Fruit fly (Drosophila melanogaster) whole organism, prepupa: ENCODE measurements around the gene CG14971.

Source experiments
- CG10631 ChIP-seq: fragments of 200-800 bp; sonication (Bioruptor generic); optimal IDR thresholded peaks from 2 replicates; lab custom pipeline; 2016; ENCODE audit warnings: missing biosample characterization, missing genetic modification characterization
- CG10669 ChIP-seq: fragments of 200-800 bp; sonication (Bioruptor generic); optimal IDR thresholded peaks from 3 replicates; lab custom pipeline; 2018; ENCODE audit warnings: missing biosample characterization, mild to moderate bottlenecking, missing genetic modification characterization, moderate library complexity
- CG11294 ChIP-seq: fragments of 200-800 bp; sonication (Bioruptor generic); IDR thresholded peaks from 2 replicates; pipeline ENCODE4 v1.3.6; 2022; ENCODE audit warnings: missing biosample characterization, missing genetic modification characterization
- CG11762 ChIP-seq: fragments of 200-800 bp; sonication (Bioruptor generic); optimal IDR thresholded peaks from 3 replicates; lab custom pipeline; 2016; ENCODE audit warnings: missing biosample characterization, missing genetic modification characterization; ENCODE audit not compliant: insufficient read depth
- CG11902 ChIP-seq: fragments of 200-800 bp; sonication (Bioruptor generic); optimal IDR thresholded peaks from 3 replicates; lab custom pipeline; 2016; ENCODE audit warnings: missing biosample characterization, missing genetic modification characterization
- CG1621 ChIP-seq: fragments of 200-800 bp; sonication (Bioruptor generic); optimal IDR thresholded peaks from 3 replicates; lab custom pipeline; 2018; ENCODE audit warnings: missing biosample characterization, mild to moderate bottlenecking, missing genetic modification characterization
- CG16779 ChIP-seq: fragments of 200-800 bp; sonication (Bioruptor generic); optimal IDR thresholded peaks from 3 replicates; lab custom pipeline; 2017; ENCODE audit warnings: missing biosample characterization, mild to moderate bottlenecking, missing genetic modification characterization
- CG3032 ChIP-seq: fragments of 200-800 bp; optimal IDR thresholded peaks from 2 replicates; lab custom pipeline; 2019; ENCODE audit warnings: missing biosample characterization, mild to moderate bottlenecking, missing genetic modification characterization, moderate library complexity
- CG32006 ChIP-seq: fragments of 200-800 bp; sonication (Bioruptor generic); optimal IDR thresholded peaks from 3 replicates; lab custom pipeline; 2017; ENCODE audit warnings: missing biosample characterization, mild to moderate bottlenecking, missing genetic modification characterization
- CG34406 ChIP-seq: fragments of 200-800 bp; sonication (Bioruptor generic); optimal IDR thresholded peaks from 3 replicates; lab custom pipeline; 2016; ENCODE audit warnings: missing biosample characterization, missing genetic modification characterization
- CG3919 ChIP-seq: fragments of 200-800 bp; sonication (Bioruptor generic); optimal IDR thresholded peaks from 3 replicates; lab custom pipeline; 2016; ENCODE audit warnings: missing biosample characterization, missing genetic modification characterization
- CG4318 ChIP-seq: fragments of 200-800 bp; sonication (Bioruptor generic); optimal IDR thresholded peaks from 3 replicates; lab custom pipeline; 2017; ENCODE audit warnings: missing biosample characterization, mild to moderate bottlenecking, missing genetic modification characterization
- CG6163 ChIP-seq: fragments of 200-800 bp; sonication (Bioruptor generic); IDR thresholded peaks from 3 replicates; pipeline ENCODE4 v1.3.6; 2022; ENCODE audit warnings: missing biosample characterization, missing genetic modification characterization
- CG6276 ChIP-seq: fragments of 200-800 bp; sonication (Bioruptor generic); optimal IDR thresholded peaks from 2 replicates; lab custom pipeline; 2017; ENCODE audit warnings: missing biosample characterization, mild to moderate bottlenecking, missing genetic modification characterization
- CG6792 ChIP-seq: fragments of 200-800 bp; sonication (Bioruptor generic); optimal IDR thresholded peaks from 3 replicates; lab custom pipeline; 2016; ENCODE audit warnings: missing biosample characterization, missing genetic modification characterization
- CG6854 ChIP-seq: fragments of 200-800 bp; sonication (Bioruptor generic); optimal IDR thresholded peaks from 2 replicates; lab custom pipeline; 2017; ENCODE audit warnings: missing biosample characterization, mild to moderate bottlenecking, missing genetic modification characterization
- CG7368 ChIP-seq: fragments of 200-800 bp; sonication (Bioruptor generic); optimal IDR thresholded peaks from 3 replicates; lab custom pipeline; 2016; ENCODE audit warnings: missing biosample characterization, missing genetic modification characterization
- CG8119 ChIP-seq: fragments of 200-800 bp; sonication (Bioruptor generic); IDR thresholded peaks from 3 replicates; pipeline ENCODE4 v1.3.6; 2022; ENCODE audit warnings: missing biosample characterization, missing genetic modification characterization
- CG8319 ChIP-seq: fragments of 200-800 bp; sonication (Bioruptor generic); optimal IDR thresholded peaks from 3 replicates; lab custom pipeline; 2016; ENCODE audit warnings: missing biosample characterization, missing genetic modification characterization
- CG9139 ChIP-seq: fragments of 200-800 bp; sonication (Bioruptor generic); optimal IDR thresholded peaks from 3 replicates; lab custom pipeline; 2017; ENCODE audit warnings: missing biosample characterization, mild to moderate bottlenecking, missing genetic modification characterization
- Eip75B ChIP-seq: fragments of 200-800 bp; sonication (Bioruptor generic); optimal IDR thresholded peaks from 3 replicates; lab custom pipeline; 2016; ENCODE audit warnings: missing biosample characterization, missing genetic modification characterization
- Eip78C ChIP-seq: fragments of 200-800 bp; sonication (Bioruptor generic); peaks from one replicate; lab custom pipeline; 2016; ENCODE audit warnings: missing biosample characterization, missing genetic modification characterization
- Eip93F ChIP-seq: fragments of 200-800 bp; sonication (Bioruptor generic); optimal IDR thresholded peaks from 2 replicates; lab custom pipeline; 2016; ENCODE audit warnings: missing biosample characterization, mild to moderate bottlenecking, missing genetic modification characterization
- Ets21C ChIP-seq: fragments of 200-800 bp; sonication (Bioruptor generic); optimal IDR thresholded peaks from 3 replicates; lab custom pipeline; 2016; ENCODE audit warnings: missing biosample characterization, missing genetic modification characterization
- Ets96B ChIP-seq: fragments of 200-800 bp; optimal IDR thresholded peaks from 2 replicates; lab custom pipeline; 2019; ENCODE audit warnings: missing biosample characterization, mild to moderate bottlenecking, missing genetic modification characterization, moderate library complexity
- Gug ChIP-seq: fragments of 200-800 bp; sonication (Bioruptor generic); IDR thresholded peaks from 2 replicates; pipeline ENCODE4 v1.3.6; 2022; ENCODE audit warnings: missing biosample characterization, missing genetic modification characterization
- Hr38 ChIP-seq: sonication (Bioruptor generic); optimal IDR thresholded peaks from 2 replicates; lab custom pipeline; 2016; ENCODE audit warnings: missing biosample characterization, missing genetic modification characterization
- Hr39 ChIP-seq: fragments of 200-800 bp; sonication (Bioruptor generic); optimal IDR thresholded peaks from 2 replicates; lab custom pipeline; 2016; ENCODE audit warnings: missing biosample characterization, missing genetic modification characterization
- Hr4 ChIP-seq: fragments of 200-800 bp; sonication (Bioruptor generic); optimal IDR thresholded peaks from 3 replicates; lab custom pipeline; 2016; ENCODE audit warnings: missing biosample characterization, missing genetic modification characterization
- Met ChIP-seq: fragments of 200-800 bp; sonication (Bioruptor generic); optimal IDR thresholded peaks from 3 replicates; lab custom pipeline; 2016; ENCODE audit warnings: missing biosample characterization, missing genetic modification characterization
- OdsH ChIP-seq: fragments of 200-800 bp; sonication (Bioruptor generic); optimal IDR thresholded peaks from 3 replicates; lab custom pipeline; 2016; ENCODE audit warnings: missing biosample characterization, missing genetic modification characterization
- Sox102F ChIP-seq: fragments of 200-800 bp; sonication (Bioruptor generic); optimal IDR thresholded peaks from 2 replicates; lab custom pipeline; 2016; ENCODE audit warnings: missing biosample characterization, mild to moderate bottlenecking, missing genetic modification characterization
- Sox14 ChIP-seq: fragments of 200-800 bp; sonication (Bioruptor generic); optimal IDR thresholded peaks from 3 replicates; lab custom pipeline; 2016; ENCODE audit warnings: missing biosample characterization, missing genetic modification characterization
- Sox15 ChIP-seq: fragments of 200-800 bp; sonication (Bioruptor generic); optimal IDR thresholded peaks from 3 replicates; lab custom pipeline; 2016; ENCODE audit warnings: missing biosample characterization, missing genetic modification characterization
- achi ChIP-seq: fragments of 200-800 bp; sonication (Bioruptor generic); optimal IDR thresholded peaks from 3 replicates; lab custom pipeline; 2016; ENCODE audit warnings: missing biosample characterization, missing genetic modification characterization
- cyc ChIP-seq: fragments of 200-800 bp; sonication (Bioruptor generic); optimal IDR thresholded peaks from 3 replicates; lab custom pipeline; 2016; ENCODE audit warnings: missing biosample characterization, missing genetic modification characterization
- dsx ChIP-seq: fragments of 200-800 bp; optimal IDR thresholded peaks from 3 replicates; lab custom pipeline; 2019; ENCODE audit warnings: missing biosample characterization, mild to moderate bottlenecking, missing genetic modification characterization, moderate library complexity; ENCODE audit not compliant: poor library complexity, severe bottlenecking
- esn ChIP-seq: fragments of 200-800 bp; sonication (Bioruptor generic); optimal IDR thresholded peaks from 2 replicates; lab custom pipeline; 2016; ENCODE audit warnings: missing biosample characterization, mild to moderate bottlenecking, missing genetic modification characterization, moderate library complexity
- fd59A ChIP-seq: fragments of 200-800 bp; sonication (Bioruptor generic); optimal IDR thresholded peaks from 2 replicates; lab custom pipeline; 2017; ENCODE audit warnings: missing biosample characterization, mild to moderate bottlenecking, missing genetic modification characterization, missing genetic modification reagents
- fd85E ChIP-seq: fragments of 200-800 bp; sonication (Bioruptor generic); optimal IDR thresholded peaks from 3 replicates; lab custom pipeline; 2016; ENCODE audit warnings: missing biosample characterization, missing genetic modification characterization
- fkh ChIP-seq: fragments of 200-800 bp; sonication (Bioruptor generic); optimal IDR thresholded peaks from 3 replicates; lab custom pipeline; 2017; ENCODE audit warnings: missing biosample characterization, mild to moderate bottlenecking, missing genetic modification characterization, moderate library complexity
- lz ChIP-seq: fragments of 200-800 bp; sonication (Bioruptor generic); optimal IDR thresholded peaks from 3 replicates; lab custom pipeline; 2016; ENCODE audit warnings: missing biosample characterization, missing genetic modification characterization
- net ChIP-seq: fragments of 200-800 bp; sonication (Bioruptor generic); optimal IDR thresholded peaks from 3 replicates; lab custom pipeline; 2016; ENCODE audit warnings: missing biosample characterization, missing genetic modification characterization
- salr ChIP-seq, 2 experiments: fragments of 200-800 bp; sonication (Bioruptor generic); optimal IDR thresholded peaks; 3 replicates each; lab custom pipeline; 2016 to 2018; ENCODE audit warnings: missing biosample characterization in 2 of 2, missing genetic modification characterization in 2 of 2, mild to moderate bottlenecking in 1 of 2
- ss ChIP-seq, 2 experiments: fragments of 200-800 bp; sonication (Bioruptor generic); optimal IDR thresholded peaks; 2 replicates in 1 of 2; 3 replicates in 1 of 2; lab custom pipeline; 2017 to 2018; ENCODE audit warnings: mild to moderate bottlenecking in 2 of 2, missing biosample characterization in 2 of 2, missing genetic modification characterization in 2 of 2, moderate library complexity in 1 of 2
- svp ChIP-seq: fragments of 200-800 bp; sonication (Bioruptor generic); peaks from one replicate; lab custom pipeline; 2016; ENCODE audit warnings: missing biosample characterization, missing genetic modification characterization
- vri ChIP-seq: fragments of 200-800 bp; sonication (Bioruptor generic); optimal IDR thresholded peaks from 3 replicates; lab custom pipeline; 2016; ENCODE audit warnings: missing biosample characterization, mild to moderate bottlenecking, missing genetic modification characterization

CG14971 gene

DNA sequence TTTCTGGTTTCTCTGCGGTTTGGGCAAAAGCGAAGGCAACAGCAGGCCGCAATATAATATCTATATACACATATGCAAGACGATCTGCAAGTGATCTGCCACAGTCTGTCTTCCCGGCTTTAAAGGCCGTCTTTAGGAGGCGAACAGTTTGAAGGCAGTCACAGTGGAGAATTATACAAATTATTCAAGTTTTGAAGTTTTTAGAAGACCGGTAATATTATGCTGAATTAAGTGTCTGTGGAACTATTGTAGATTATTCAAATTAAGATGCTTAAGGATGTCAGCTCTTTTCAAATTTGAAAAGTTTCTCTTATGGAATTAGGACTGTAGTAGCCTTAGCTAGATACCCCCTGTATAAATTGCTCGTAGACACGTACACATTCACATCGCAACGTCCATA, 31.0 kb downstream of the CG14971 start (continued):
- TF ChIP-seq Sox15 (GFP tag; lab: Kevin White, UChicago): no peak
- peak; percentile 60 for TF ChIP-seq CG32006 (GFP tag; lab: Kevin White, UChicago)
- TF ChIP-seq Hr4: peak; percentile 73
- no peak for TF ChIP-seq Hr39
- TF ChIP-seq CG16779 (tag; lab: Kevin White, UChicago): no peak
- TF ChIP-seq CG3919 (GFP tag; lab: Kevin White, UChicago): no peak
- TF ChIP-seq Eip78C: peak; percentile 80
- TF ChIP-seq CG3032 (tag; lab: Kevin White, UChicago): no peak
- no peak for TF ChIP-seq CG7368
- TF ChIP-seq fd59A: no peak
- TF ChIP-seq CG34406 (GFP tag; lab: Kevin White, UChicago): no peak
- no peak for TF ChIP-seq Eip93F
- TF ChIP-seq CG8119 (GFP tag; lab: Robert Waterston, UW): peak; percentile 61; the same call in 2 of the 3 replicates
- TF ChIP-seq CG11762: no peak
- no peak for TF ChIP-seq Sox14
- no peak for TF ChIP-seq vri (GFP tag; lab: Kevin White, UChicago)
- no peak for TF ChIP-seq salr (GFP tag; optimal IDR thresholded peaks at IDR 0.05; lab: Kevin White, UChicago)

DNA sequence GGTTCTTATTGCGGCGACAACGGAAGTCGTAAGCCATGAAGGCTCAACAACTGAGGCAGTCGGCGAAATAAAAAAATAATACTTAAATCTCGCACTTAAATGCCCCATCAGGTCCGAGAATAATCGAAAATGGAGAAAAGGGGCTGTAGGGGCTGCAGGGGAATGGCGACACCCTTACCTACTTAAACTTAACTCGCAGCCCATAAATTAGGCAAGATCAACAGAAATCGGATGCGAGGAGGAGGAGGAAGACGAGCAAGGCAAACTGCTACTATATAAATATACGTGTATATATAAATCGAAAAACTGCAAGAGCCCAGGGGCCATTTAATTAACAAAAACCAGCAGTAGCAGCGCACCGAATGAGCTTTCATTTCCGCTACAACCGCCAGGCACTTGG, 31.5 kb downstream of the CG14971 start:
- TF ChIP-seq ss (GFP tag; optimal IDR thresholded peaks at IDR 0.05; lab: Kevin White, UChicago) (peak in 1 of 2 experiments; percentile 29), lz (GFP tag; lab: Kevin White, UChicago) (no peak), Sox15 (GFP tag; lab: Kevin White, UChicago) (no peak), CG4318 (GFP tag; lab: Kevin White, UChicago) (no peak), CG32006 (GFP tag; lab: Kevin White, UChicago) (no peak), cyc (GFP tag; lab: Kevin White, UChicago) (no peak), CG34406 (GFP tag; lab: Kevin White, UChicago) (no peak), Met (no peak), CG10631 (GFP tag; lab: Kevin White, UChicago) (no peak), CG11294 (GFP tag; lab: Robert Waterston, UW) (no peak), CG9139 (GFP tag; lab: Kevin White, UChicago) (no peak), CG6792 (no peak), Eip78C (peak; percentile 1), net (GFP tag; lab: Kevin White, UChicago) (no peak), dsx (GFP tag; lab: Kevin White, UChicago) (no peak)

DNA sequence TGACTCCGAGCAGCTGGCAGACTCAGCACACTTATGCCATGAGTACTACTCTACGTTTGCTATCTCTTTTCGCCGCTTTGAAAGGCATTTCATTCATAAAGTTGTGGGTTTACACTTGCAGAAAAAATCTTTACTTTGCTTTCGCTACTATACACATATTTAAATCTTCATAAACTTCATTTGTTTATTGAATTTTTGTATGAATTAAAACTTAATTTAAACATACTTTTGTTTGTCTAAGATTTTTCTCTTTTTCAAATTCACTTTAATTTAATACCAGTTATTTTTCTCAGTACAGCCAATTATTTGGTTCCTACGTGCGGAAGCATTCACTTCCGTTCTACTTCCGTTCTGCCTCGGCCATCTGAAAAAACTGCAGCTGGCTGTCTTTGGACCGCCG, 32.6 kb downstream of the CG14971 start:
- peak; percentile 56 for TF ChIP-seq Met
- TF ChIP-seq CG6854 (GFP tag; lab: Kevin White, UChicago): no peak
- TF ChIP-seq CG32006 (GFP tag; lab: Kevin White, UChicago): peak; percentile 9
- TF ChIP-seq CG11762: no peak
- no peak for TF ChIP-seq Hr38 (GFP tag; lab: Kevin White, UChicago)
- peak; percentile 50 for TF ChIP-seq CG34406 (GFP tag; lab: Kevin White, UChicago)
- peak; percentile 39 for TF ChIP-seq esn (GFP tag; lab: Kevin White, UChicago)
- TF ChIP-seq fkh (GFP tag; lab: Kevin White, UChicago): no peak
- TF ChIP-seq fd85E (GFP tag; lab: Kevin White, UChicago): no peak
- TF ChIP-seq OdsH (GFP tag; lab: Kevin White, UChicago): peak; percentile 11
- no peak for TF ChIP-seq CG11902 (GFP tag; lab: Kevin White, UChicago)
- no peak for TF ChIP-seq Ets21C
- no peak for TF ChIP-seq CG9139 (GFP tag; lab: Kevin White, UChicago)
- no peak for TF ChIP-seq Sox15 (GFP tag; lab: Kevin White, UChicago)
- peak in 1 of 2 experiments; percentile 6 for TF ChIP-seq salr (GFP tag; optimal IDR thresholded peaks at IDR 0.05; lab: Kevin White, UChicago)
- TF ChIP-seq CG8319 (GFP tag; lab: Kevin White, UChicago): no peak
- peak; percentile 12 for TF ChIP-seq Hr4
- peak; percentile 36 for TF ChIP-seq achi (GFP tag; lab: Kevin White, UChicago)
- peak; percentile 25 for TF ChIP-seq Sox102F (GFP tag; lab: Kevin White, UChicago)
- peak; percentile 26 for TF ChIP-seq CG6792
- 0 out of 2 replicates have a peak, but pooled peaks have one; percentile 12 for TF ChIP-seq Gug (GFP tag; lab: Robert Waterston, UW)
- peak; percentile 21 for TF ChIP-seq Sox14
- no peak for TF ChIP-seq CG6163
- no peak for TF ChIP-seq CG1621 (tag; lab: Kevin White, UChicago)
- peak; percentile 27 for TF ChIP-seq CG10669 (GFP tag; lab: Kevin White, UChicago)
- TF ChIP-seq net (GFP tag; lab: Kevin White, UChicago): peak; percentile 1
- TF ChIP-seq CG6276 (GFP tag; lab: Kevin White, UChicago): no peak
- TF ChIP-seq dsx (GFP tag; lab: Kevin White, UChicago): peak; percentile 9
- TF ChIP-seq svp (GFP tag; lab: Kevin White, UChicago): peak; percentile 55
- TF ChIP-seq Hr39: peak; percentile 24
- peak; percentile 11 for TF ChIP-seq Eip75B
- TF ChIP-seq Ets96B (tag; lab: Kevin White, UChicago): peak; percentile 47
